Worm (Caenorhabditis elegans): Measurements from ENCODE around the gene hpx-2.

hpx-2 gene

DNA sequence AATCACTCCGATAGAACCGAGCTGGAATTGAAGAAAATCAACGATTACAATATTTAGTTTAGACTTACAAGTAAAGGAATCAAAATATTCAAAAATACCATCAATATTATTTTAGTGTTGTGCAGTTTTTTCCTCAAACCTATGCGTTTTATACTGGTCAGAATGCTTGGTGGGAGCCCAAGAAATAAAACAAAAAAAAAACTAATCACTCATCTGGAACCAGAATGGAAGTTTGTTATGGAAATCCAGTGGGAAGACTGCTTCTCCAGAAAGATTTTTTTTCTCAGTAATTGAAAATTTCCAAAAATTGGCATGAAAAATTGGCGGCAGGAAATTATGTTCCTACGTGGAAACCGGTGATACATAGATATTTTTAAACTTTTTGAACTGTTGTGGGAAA, 6.1 kb downstream of the hpx-2 start, which contains the start of gene srx-134:
Gene srx-134 (minus strand): TSS at position 101 of the 400 bp plus-strand sequence.
- no peak for TF ChIP-seq npax-4 (tag; optimal IDR thresholded peaks at IDR 0.05)
- no peak for TF ChIP-seq pax-1 (tag; optimal IDR thresholded peaks at IDR 0.05)
- no peak for TF ChIP-seq pag-3 (tag; optimal IDR thresholded peaks at IDR 0.05; ENCODE audit: borderline replicate concordance)
- TF ChIP-seq unc-86 (tag; optimal IDR thresholded peaks at IDR 0.05) = no peak
- TF ChIP-seq ceh-19 (GFP tag; optimal IDR thresholded peaks at IDR 0.05) = no peak
- TF ChIP-seq hlh-8 (tag; optimal IDR thresholded peaks at IDR 0.05) = no peak
- no peak for TF ChIP-seq elt-2 (tag; optimal IDR thresholded peaks at IDR 0.05)
- no peak for TF ChIP-seq F13H6.1 (tag; optimal IDR thresholded peaks at IDR 0.05)
- no peak for TF ChIP-seq gmeb-2 (tag; optimal IDR thresholded peaks at IDR 0.05)
- TF ChIP-seq fkh-10 (GFP tag; optimal IDR thresholded peaks at IDR 0.05) = no peak
- no peak for TF ChIP-seq K09A11.1 (tag; optimal IDR thresholded peaks at IDR 0.05; ENCODE audit: insufficient read depth)
- TF ChIP-seq pha-4 (tag; optimal IDR thresholded peaks at IDR 0.05) = no peak
- TF ChIP-seq ttx-3 (tag; optimal IDR thresholded peaks at IDR 0.05) = no peak
- TF ChIP-seq ceh-34 (tag; optimal IDR thresholded peaks at IDR 0.05) = no peak
- no peak for TF ChIP-seq ceh-45 (GFP tag; IDR thresholded peaks at IDR 0.05)
- TF ChIP-seq C38D4.7 (GFP tag; optimal IDR thresholded peaks at IDR 0.05) = no peak
- no peak for TF ChIP-seq ceh-24 (tag; optimal IDR thresholded peaks at IDR 0.05)
- no peak for TF ChIP-seq ama-1 (optimal IDR thresholded peaks at IDR 0.05)
- TF ChIP-seq ceh-22 (tag; optimal IDR thresholded peaks at IDR 0.05) = no peak

DNA sequence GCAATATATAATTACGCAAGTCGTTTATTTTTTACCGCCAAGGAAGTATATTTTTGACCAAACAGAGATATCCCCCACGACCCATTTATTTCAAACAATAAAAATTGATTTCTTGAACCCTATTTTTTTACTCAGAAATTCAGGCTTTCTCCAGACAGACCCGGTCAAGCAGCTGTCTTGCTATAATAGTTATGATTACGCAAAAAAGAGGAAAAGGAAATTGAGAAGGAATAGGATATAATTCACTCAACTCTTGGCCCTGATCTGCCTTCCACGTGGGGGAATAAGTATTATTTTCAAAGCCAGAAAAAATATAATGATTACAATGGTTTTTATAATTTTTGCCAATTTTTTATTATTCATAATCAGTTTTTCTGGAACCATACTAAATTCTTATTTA, 6.9 kb downstream of the hpx-2 start, which contains the start of gene srx-136:
Gene srx-136 (plus strand): TSS at position 301 of the 400 bp plus-strand sequence.
- no peak for TF ChIP-seq pat-9 (tag; optimal IDR thresholded peaks at IDR 0.05)
- TF ChIP-seq hlh-13 (GFP tag; optimal IDR thresholded peaks at IDR 0.05) = no peak

DNA sequence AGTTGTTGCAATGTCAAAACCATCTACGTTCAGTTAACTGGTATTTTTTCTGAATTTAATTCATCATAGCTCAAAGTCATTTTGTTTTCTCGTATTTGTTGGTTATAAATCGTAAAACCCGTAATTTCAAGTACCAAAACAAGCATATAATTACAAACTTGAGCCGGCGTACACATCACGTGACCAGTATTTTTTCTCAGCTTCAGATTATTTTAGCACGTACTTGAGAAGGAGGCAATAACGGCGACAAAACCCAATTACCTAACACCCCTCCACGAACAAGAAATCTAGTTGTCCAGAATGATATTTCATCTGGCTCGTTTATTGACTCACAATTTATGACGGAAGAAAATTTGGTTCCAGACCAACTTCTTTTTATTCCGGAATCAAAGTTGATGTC, 8.6 kb downstream of the hpx-2 start, which contains the start of gene srx-135:
Gene srx-135 (plus strand): TSS at position 301 of the 400 bp plus-strand sequence.
- TF ChIP-seq Y22D7AL.16 (tag; optimal IDR thresholded peaks at IDR 0.05) (no peak), hlh-30 (tag; optimal IDR thresholded peaks at IDR 0.05; ENCODE audit: insufficient read depth) (no peak), unc-3 (GFP tag; conservative IDR thresholded peaks at IDR 0.05) (no peak), unc-3 (tag; optimal IDR thresholded peaks at IDR 0.05) (no peak)

DNA sequence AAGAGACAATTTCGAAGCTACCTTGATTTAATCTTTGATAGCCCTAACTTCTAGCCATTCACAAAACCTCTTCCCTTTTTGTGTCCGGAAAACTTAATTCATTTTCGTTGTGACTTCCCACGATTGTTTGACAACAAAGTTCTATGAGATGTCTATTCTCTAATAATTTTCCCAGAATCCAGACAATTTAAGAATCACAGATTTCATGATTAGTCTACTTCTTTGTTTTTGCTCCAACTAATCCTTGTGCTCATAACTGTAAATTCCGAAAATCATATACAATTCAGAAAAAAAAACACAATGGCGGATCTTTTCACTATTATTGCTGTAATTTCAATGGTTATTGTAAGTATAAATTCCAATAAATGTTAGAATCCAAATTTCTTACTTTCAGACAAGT, 12.2 kb downstream of the hpx-2 start, which contains the start of gene srx-137:
Gene srx-137 (plus strand): TSS at position 301 of the 400 bp plus-strand sequence.
- TF ChIP-seq hlh-6 (tag; optimal IDR thresholded peaks at IDR 0.05) (no peak), mec-3 (tag; optimal IDR thresholded peaks at IDR 0.05; ENCODE audit: borderline replicate concordance) (no peak), lim-6 (tag; optimal IDR thresholded peaks at IDR 0.05) (no peak), ceh-2 (tag; optimal IDR thresholded peaks at IDR 0.05) (no peak), ceh-48 (tag; optimal IDR thresholded peaks at IDR 0.05) (no peak), unc-55 (GFP tag; optimal IDR thresholded peaks at IDR 0.05) (no peak), sdc-2 (tag; optimal IDR thresholded peaks at IDR 0.05) (no peak), K09A11.1 (tag; optimal IDR thresholded peaks at IDR 0.05; ENCODE audit: insufficient read depth) (no peak), ttx-3 (tag; optimal IDR thresholded peaks at IDR 0.05) (no peak), pat-9 (tag; optimal IDR thresholded peaks at IDR 0.05) (no peak)

DNA sequence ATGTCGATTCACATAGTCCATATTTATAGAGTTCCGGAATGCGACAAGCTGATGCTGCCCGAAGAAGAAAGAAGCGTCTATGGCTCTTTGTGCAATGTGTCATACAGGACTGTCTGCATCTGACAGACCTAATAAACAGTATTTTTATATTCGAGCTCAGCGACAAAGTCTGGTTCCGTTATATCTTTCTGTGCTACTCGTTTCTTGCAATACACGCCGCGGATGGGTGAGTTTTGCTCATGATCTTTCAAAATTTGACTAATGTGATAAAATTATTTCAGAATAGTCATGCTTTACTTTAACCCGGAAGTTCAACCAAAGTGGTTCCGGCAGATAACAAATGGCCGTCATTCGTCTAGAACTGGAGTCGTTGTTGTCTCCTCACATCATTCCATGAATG, 13.4 kb downstream of the hpx-2 start:
- TF ChIP-seq tbx-7 (tag; optimal IDR thresholded peaks at IDR 0.05) = no peak
- no peak for TF ChIP-seq hlh-8 (tag; optimal IDR thresholded peaks at IDR 0.05)
- TF ChIP-seq fkh-10 (GFP tag; optimal IDR thresholded peaks at IDR 0.05) = no peak
- no peak for TF ChIP-seq ceh-45 (GFP tag; IDR thresholded peaks at IDR 0.05)
- no peak for TF ChIP-seq dve-1 (tag; optimal IDR thresholded peaks at IDR 0.05)
- no peak for TF ChIP-seq unc-42 (tag; optimal IDR thresholded peaks at IDR 0.05)
- TF ChIP-seq sox-2 (GFP tag; IDR thresholded peaks at IDR 0.05) = no peak
- TF ChIP-seq fax-1 (tag; optimal IDR thresholded peaks at IDR 0.05) = no peak
- TF ChIP-seq ceh-34 (tag; optimal IDR thresholded peaks at IDR 0.05) = no peak
- TF ChIP-seq unc-55 (GFP tag; optimal IDR thresholded peaks at IDR 0.05) = no peak
- TF ChIP-seq gmeb-2 (tag; optimal IDR thresholded peaks at IDR 0.05) = no peak
- no peak for TF ChIP-seq pat-9 (tag; optimal IDR thresholded peaks at IDR 0.05)
- TF ChIP-seq ceh-19 (GFP tag; optimal IDR thresholded peaks at IDR 0.05) = no peak
- TF ChIP-seq pha-4 (tag; optimal IDR thresholded peaks at IDR 0.05) = no peak

All from whole organism, late embryonic.